Worm (Caenorhabditis elegans): ENCODE data around the gene otpl-2.

Gene otpl-2

DNA sequence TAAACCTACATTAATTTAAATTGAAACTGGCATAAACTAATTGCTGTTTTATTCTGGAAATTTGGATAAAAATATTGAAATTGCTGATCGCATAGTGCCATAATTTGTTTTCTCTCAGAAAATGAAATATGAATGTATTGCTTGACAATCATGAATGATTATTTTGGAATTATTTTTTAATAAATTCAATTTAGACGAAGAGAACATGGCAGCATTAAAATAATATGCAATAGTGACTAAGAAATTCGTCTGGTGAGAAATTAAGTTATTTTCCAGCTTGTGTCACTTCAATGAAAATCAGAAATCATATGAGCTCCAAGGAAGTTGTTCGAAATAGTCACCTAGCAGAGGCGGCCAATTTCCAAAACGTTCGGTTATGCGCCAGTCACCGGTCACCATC lies 41.1 kb downstream of the otpl-2 start, which contains the start of gene srw-133:
srw-133 (minus strand) TSS at position 101 of the 400 bp plus-strand sequence.
- TF ChIP-seq ceh-48 (tag; optimal IDR thresholded peaks at IDR 0.05) (no peak), K02D7.2 (tag; optimal IDR thresholded peaks at IDR 0.05) (no peak), lim-6 (tag; optimal IDR thresholded peaks at IDR 0.05) (no peak), ceh-31 (tag; optimal IDR thresholded peaks at IDR 0.05) (no peak), elt-2 (tag; optimal IDR thresholded peaks at IDR 0.05) (no peak), fkh-6 (tag; optimal IDR thresholded peaks at IDR 0.05) (no peak), ceh-9 (tag; optimal IDR thresholded peaks at IDR 0.05) (no peak), npax-4 (tag; optimal IDR thresholded peaks at IDR 0.05) (no peak), che-1 (tag; optimal IDR thresholded peaks at IDR 0.05) (no peak), sdc-2 (tag; optimal IDR thresholded peaks at IDR 0.05) (no peak), hlh-13 (GFP tag; optimal IDR thresholded peaks at IDR 0.05) (no peak), ztf-16 (tag; optimal IDR thresholded peaks at IDR 0.05) (no peak), rnt-1 (tag; optimal IDR thresholded peaks at IDR 0.05) (no peak), pat-9 (tag; optimal IDR thresholded peaks at IDR 0.05) (no peak), hlh-15 (tag; optimal IDR thresholded peaks at IDR 0.05) (no peak), F13H6.1 (tag; optimal IDR thresholded peaks at IDR 0.05) (no peak), pag-3 (tag; optimal IDR thresholded peaks at IDR 0.05; ENCODE audit: borderline replicate concordance) (no peak), nhr-232 (tag; optimal IDR thresholded peaks at IDR 0.05) (no peak), sox-2 (GFP tag; IDR thresholded peaks at IDR 0.05) (no peak)

- TF ChIP-seq pat-9 (tag; optimal IDR thresholded peaks at IDR 0.05) = no peak
- TF ChIP-seq ttx-3 (tag; optimal IDR thresholded peaks at IDR 0.05) = no peak
- TF ChIP-seq pag-3 (tag; optimal IDR thresholded peaks at IDR 0.05; ENCODE audit: borderline replicate concordance) = no peak
- no peak for TF ChIP-seq lim-6 (tag; optimal IDR thresholded peaks at IDR 0.05)
- TF ChIP-seq syd-9 (tag; optimal IDR thresholded peaks at IDR 0.05) = no peak
- no peak for TF ChIP-seq zip-5 (tag; optimal IDR thresholded peaks at IDR 0.05)
- no peak for TF ChIP-seq hlh-15 (tag; optimal IDR thresholded peaks at IDR 0.05)
- TF ChIP-seq pha-2 (tag; optimal IDR thresholded peaks at IDR 0.05) = no peak
- TF ChIP-seq ceh-18 (tag; optimal IDR thresholded peaks at IDR 0.05) = no peak
- TF ChIP-seq pqm-1 (tag; optimal IDR thresholded peaks at IDR 0.05) = no peak
Measured at ce11 chrV:4116071-4116470, 42.5 kb downstream of the otpl-2 start, which contains the start of gene T05B4.8. Gene T05B4.8 (minus strand): TSS chrV:4116171.

DNA sequence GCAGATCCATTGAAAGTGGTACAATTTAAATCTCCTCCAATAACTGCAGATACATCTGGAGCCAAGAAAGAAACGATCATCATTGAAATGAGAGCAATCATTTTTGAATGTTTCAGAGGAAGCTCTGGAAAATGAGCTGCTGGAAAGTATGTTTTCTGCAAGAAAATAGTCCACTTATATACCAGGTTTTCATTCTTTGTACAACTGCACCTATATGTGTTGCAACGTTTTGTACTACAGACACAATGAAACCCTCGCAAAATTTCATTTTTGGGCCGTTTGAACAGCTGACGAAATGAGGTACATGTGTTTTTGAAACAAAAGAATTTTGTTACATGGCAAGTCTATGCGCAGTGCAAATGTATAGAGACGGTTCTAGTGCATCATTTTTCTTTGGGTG lies 44.8 kb downstream of the otpl-2 start, which contains the start of gene T05B4.9:
T05B4.9 (minus strand) TSS at position 101 of the 400 bp plus-strand sequence.
- no peak for TF ChIP-seq K02D7.2 (tag; optimal IDR thresholded peaks at IDR 0.05)
- no peak for TF ChIP-seq tbx-2 (tag; optimal IDR thresholded peaks at IDR 0.05)
- TF ChIP-seq C38D4.7 (GFP tag; optimal IDR thresholded peaks at IDR 0.05) = no peak
- TF ChIP-seq che-1 (tag; optimal IDR thresholded peaks at IDR 0.05) = no peak
- no peak for TF ChIP-seq ceh-31 (tag; optimal IDR thresholded peaks at IDR 0.05)
- no peak for TF ChIP-seq ama-1 (optimal IDR thresholded peaks at IDR 0.05)
- TF ChIP-seq zip-5 (tag; optimal IDR thresholded peaks at IDR 0.05) = no peak
- no peak for TF ChIP-seq dmd-4 (tag; optimal IDR thresholded peaks at IDR 0.05; ENCODE audit: borderline replicate concordance)
- no peak for TF ChIP-seq ttx-3 (tag; optimal IDR thresholded peaks at IDR 0.05)
- no peak for TF ChIP-seq pax-1 (tag; optimal IDR thresholded peaks at IDR 0.05)
- no peak for TF ChIP-seq K09A11.1 (tag; optimal IDR thresholded peaks at IDR 0.05; ENCODE audit: insufficient read depth)
- TF ChIP-seq dve-1 (tag; optimal IDR thresholded peaks at IDR 0.05) = no peak
- no peak for TF ChIP-seq hlh-6 (tag; optimal IDR thresholded peaks at IDR 0.05)
- TF ChIP-seq lin-11 (tag; optimal IDR thresholded peaks at IDR 0.05) = no peak
- TF ChIP-seq hlh-8 (tag; optimal IDR thresholded peaks at IDR 0.05) = no peak
- no peak for TF ChIP-seq F13H6.1 (tag; optimal IDR thresholded peaks at IDR 0.05)
- TF ChIP-seq ceh-6 (GFP tag; optimal IDR thresholded peaks at IDR 0.05) = no peak
- no peak for TF ChIP-seq fkh-6 (tag; optimal IDR thresholded peaks at IDR 0.05)
- TF ChIP-seq ceh-9 (tag; optimal IDR thresholded peaks at IDR 0.05) = no peak
- no peak for TF ChIP-seq pros-1 (tag; optimal IDR thresholded peaks at IDR 0.05)

DNA sequence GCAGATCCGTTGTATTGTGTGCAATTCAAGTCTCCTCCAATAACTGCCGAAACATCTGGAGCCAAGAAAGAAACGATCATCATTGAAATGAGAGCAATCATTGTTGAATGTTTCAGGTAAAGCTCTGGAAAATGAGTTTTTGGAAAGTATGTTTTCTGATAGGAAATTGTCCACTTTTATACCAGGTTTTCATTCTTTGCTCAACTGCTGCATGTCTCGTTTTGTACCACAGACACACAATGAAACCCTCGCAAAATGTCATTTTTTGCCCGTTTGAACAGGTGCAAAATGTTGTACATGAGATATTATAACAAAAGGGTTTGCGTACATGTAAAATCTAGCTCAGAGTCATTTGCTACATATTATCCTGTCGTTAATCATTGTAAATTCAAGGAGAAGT lies 47.1 kb downstream of the otpl-2 start, which contains the start of gene T05B4.10:
T05B4.10 (minus strand) TSS at position 101 of the 400 bp plus-strand sequence.
- TF ChIP-seq unc-3 (GFP tag; conservative IDR thresholded peaks at IDR 0.05) (no peak), unc-3 (tag; optimal IDR thresholded peaks at IDR 0.05) (no peak), sdc-2 (tag; optimal IDR thresholded peaks at IDR 0.05) (no peak), dve-1 (tag; optimal IDR thresholded peaks at IDR 0.05) (no peak), hlh-15 (tag; optimal IDR thresholded peaks at IDR 0.05) (no peak), ceh-30 (tag; optimal IDR thresholded peaks at IDR 0.05) (no peak), K02D7.2 (tag; optimal IDR thresholded peaks at IDR 0.05) (no peak), K09A11.1 (tag; optimal IDR thresholded peaks at IDR 0.05; ENCODE audit: insufficient read depth) (no peak)
